Worm (Caenorhabditis elegans) whole organism, young adult: ENCODE data around the gene Y79H2A.3.

Source experiments
- D2030.7 ChIP-seq: fragments of 200-800 bp; sonication (Bioruptor generic); IDR thresholded peaks from 2 replicates; pipeline ENCODE4 v1.3.6; 2022; ENCODE audit warnings: missing genetic modification reagents, missing genetic modification characterization, missing compliant biosample characterization
- K11D2.4 ChIP-seq: fragments of 200-800 bp; sonication (Bioruptor generic); IDR thresholded peaks from 2 replicates; pipeline ENCODE4 v1.3.6; 2022; ENCODE audit warnings: missing genetic modification reagents, missing genetic modification characterization, missing compliant biosample characterization
- ceh-100 ChIP-seq: fragments of 200-800 bp; sonication (Bioruptor generic); IDR thresholded peaks from 2 replicates; pipeline ENCODE4 v1.3.6; 2022; ENCODE audit warnings: missing genetic modification reagents, missing genetic modification characterization, missing compliant biosample characterization
- ceh-40 ChIP-seq: fragments of 200-800 bp; sonication (Bioruptor generic); IDR thresholded peaks from 2 replicates; pipeline ENCODE4 v1.3.6; 2022; ENCODE audit warnings: missing genetic modification characterization, missing compliant biosample characterization

ce11 chrIII:12015183-12015582, 36.9 kb downstream of the Y79H2A.3 start:
- TF ChIP-seq ceh-40 (GFP tag; lab: Robert Waterston, UW) (no peak), D2030.7 (GFP tag; lab: Robert Waterston, UW) (no peak), ceh-100 (GFP tag; lab: Robert Waterston, UW) (no peak), K11D2.4 (GFP tag; lab: Robert Waterston, UW) (no peak)
